Worm (Caenorhabditis elegans) whole organism, L4 larva: ENCODE data around the gene nlp-101.
A peak's percentile ranks its signal among the peaks of the same experiment; 100 is the strongest.

Experiments
- D1046.2 ChIP-seq: fragments of 200-800 bp; sonication (Bioruptor generic); IDR thresholded peaks from 2 replicates; pipeline ENCODE4 v1.3.6; 2022; ENCODE audit warnings: missing genetic modification characterization, missing compliant biosample characterization
- F10B5.3 ChIP-seq: sonication (generic microtip); optimal IDR thresholded peaks from 2 replicates; lab custom pipeline; 2016; ENCODE audit warnings: mild to moderate bottlenecking, missing genetic modification characterization, missing compliant biosample characterization
- F44E2.7 ChIP-seq: fragments of 200-800 bp; sonication (Bioruptor generic); IDR thresholded peaks from 2 replicates; pipeline ENCODE4 v2.1.2; 2022; ENCODE audit warnings: missing genetic modification characterization, missing compliant biosample characterization
- T26A8.4 ChIP-seq: fragments of 200-800 bp; sonication (Bioruptor generic); IDR thresholded peaks from 2 replicates; pipeline ENCODE4 v1.3.6; 2022; ENCODE audit warnings: missing genetic modification characterization, missing compliant biosample characterization
- Y48G9A.11 ChIP-seq: fragments of 200-800 bp; sonication (Bioruptor generic); IDR thresholded peaks from 2 replicates; pipeline ENCODE4 v1.3.6; 2022; ENCODE audit warnings: missing genetic modification reagents, missing genetic modification characterization, missing compliant biosample characterization
- Y5F2A.4 ChIP-seq: fragments of 200-800 bp; sonication (Bioruptor generic); optimal IDR thresholded peaks from 2 replicates; lab custom pipeline; 2018; ENCODE audit warnings: mild to moderate bottlenecking, missing genetic modification characterization, missing compliant biosample characterization
- Y75B8A.6 ChIP-seq: fragments of 200-800 bp; sonication (Bioruptor generic); IDR thresholded peaks from 2 replicates; pipeline ENCODE4 v1.3.6; 2022; ENCODE audit warnings: missing genetic modification reagents, missing genetic modification characterization, missing compliant biosample characterization
- aha-1 ChIP-seq: fragments of 150-350 bp; peaks from one replicate; lab custom pipeline; 2014; ENCODE audit warnings: missing biosample characterization, missing genetic modification characterization
- aly-2 ChIP-seq: sonication (generic microtip); optimal IDR thresholded peaks from 2 replicates; lab custom pipeline; 2018; ENCODE audit warnings: missing biosample characterization, missing genetic modification characterization
- ama-1 ChIP-seq: fragments of 150-350 bp; optimal IDR thresholded peaks from 2 replicates; lab custom pipeline; 2014; ENCODE audit warnings: inconsistent platforms, mixed read lengths
- attf-4 ChIP-seq: sonication (generic microtip); optimal IDR thresholded peaks from 3 replicates; lab custom pipeline; 2017; ENCODE audit warnings: missing biosample characterization, missing genetic modification characterization
- ceh-20 ChIP-seq: fragments of 200-800 bp; sonication (Bioruptor generic); IDR thresholded peaks from 2 replicates; pipeline ENCODE4 v1.3.6; 2022; ENCODE audit warnings: missing genetic modification reagents, missing genetic modification characterization, missing compliant biosample characterization
- ceh-44 ChIP-seq: fragments of 200-800 bp; sonication (Bioruptor generic); IDR thresholded peaks from 2 replicates; pipeline ENCODE4 v1.3.6; 2022; ENCODE audit warnings: missing genetic modification reagents, missing genetic modification characterization, missing compliant biosample characterization
- ceh-62 ChIP-seq: sonication (generic microtip); optimal IDR thresholded peaks from 2 replicates; lab custom pipeline; 2017; ENCODE audit warnings: missing biosample characterization, missing genetic modification characterization
- ctbp-1 ChIP-seq: fragments of 200-800 bp; sonication (Bioruptor generic); IDR thresholded peaks from 2 replicates; pipeline ENCODE4 v1.3.6; 2022; ENCODE audit warnings: missing genetic modification reagents, missing genetic modification characterization, missing compliant biosample characterization
- daf-12 ChIP-seq: fragments of 150-350 bp; optimal IDR thresholded peaks from 2 replicates; lab custom pipeline; 2014; ENCODE audit warnings: missing biosample characterization, missing genetic modification reagents, missing genetic modification characterization
- daf-8 ChIP-seq: fragments of 200-800 bp; sonication (Bioruptor generic); IDR thresholded peaks from 2 replicates; pipeline ENCODE4 v1.3.6; 2022; ENCODE audit warnings: missing genetic modification characterization, missing compliant biosample characterization
- dmd-8 ChIP-seq: fragments of 200-800 bp; sonication (Bioruptor generic); IDR thresholded peaks from 2 replicates; pipeline ENCODE4 v1.3.6; 2022; ENCODE audit warnings: missing genetic modification characterization, missing compliant biosample characterization
- dmd-9 ChIP-seq: fragments of 200-800 bp; sonication (Bioruptor generic); IDR thresholded peaks from 2 replicates; pipeline ENCODE4 v1.3.6; 2022; ENCODE audit warnings: missing genetic modification reagents, missing genetic modification characterization, missing compliant biosample characterization
- dve-1 ChIP-seq: sonication (generic microtip); optimal IDR thresholded peaks from 2 replicates; lab custom pipeline; 2017; ENCODE audit warnings: antibody characterized with exemption, mild to moderate bottlenecking, missing genetic modification characterization, missing compliant biosample characterization; ENCODE audit not compliant: insufficient read depth
- egl-27 ChIP-seq: sonication (generic microtip); optimal IDR thresholded peaks from 3 replicates; lab custom pipeline; 2017; ENCODE audit warnings: missing biosample characterization, missing genetic modification reagents, missing genetic modification characterization
- egl-43 ChIP-seq: fragments of 200-800 bp; sonication (Bioruptor generic); IDR thresholded peaks from 2 replicates; pipeline ENCODE4 v1.3.6; 2022; ENCODE audit warnings: missing genetic modification reagents, missing genetic modification characterization, missing compliant biosample characterization
- fkh-10 ChIP-seq: fragments of 150-350 bp; optimal IDR thresholded peaks from 2 replicates; lab custom pipeline; 2014; ENCODE audit warnings: missing biosample characterization, missing genetic modification reagents, missing genetic modification characterization
- gei-8 ChIP-seq: fragments of 200-800 bp; sonication (Bioruptor generic); optimal IDR thresholded peaks from 2 replicates; lab custom pipeline; 2018; ENCODE audit warnings: mild to moderate bottlenecking, missing genetic modification characterization, missing compliant biosample characterization
- hmg-1.1 ChIP-seq: fragments of 200-800 bp; sonication (Bioruptor generic); IDR thresholded peaks from 2 replicates; pipeline ENCODE4 v1.3.6; 2022; ENCODE audit warnings: missing genetic modification reagents, missing genetic modification characterization, missing compliant biosample characterization
- jun-1 ChIP-seq: fragments of 150-350 bp; optimal IDR thresholded peaks from 2 replicates; lab custom pipeline; 2014; ENCODE audit warnings: missing biosample characterization, missing genetic modification reagents, missing genetic modification characterization
- lim-7 ChIP-seq: fragments of 200-800 bp; sonication (Bioruptor generic); IDR thresholded peaks from 2 replicates; pipeline ENCODE4 v1.3.6; 2022; ENCODE audit warnings: missing genetic modification characterization, missing compliant biosample characterization
- lin-13 ChIP-seq: fragments of 150-350 bp; optimal IDR thresholded peaks from 2 replicates; lab custom pipeline; 2014; ENCODE audit warnings: missing biosample characterization, missing genetic modification reagents, missing genetic modification characterization
- lin-39 ChIP-seq: fragments of 150-350 bp; optimal IDR thresholded peaks from 2 replicates; lab custom pipeline; 2014; ENCODE audit warnings: missing biosample characterization, missing genetic modification reagents, missing genetic modification characterization
- lir-3 ChIP-seq: sonication (generic microtip); optimal IDR thresholded peaks from 2 replicates; lab custom pipeline; 2016; ENCODE audit warnings: mild to moderate bottlenecking, missing genetic modification characterization, missing compliant biosample characterization
- lsy-2 ChIP-seq, 2 experiments: fragments of 150-350 bp in 1 of 2; sonication (generic microtip) in 1 of 2; optimal IDR thresholded peaks; 2 replicates each; lab custom pipeline; 2014 to 2017; ENCODE audit warnings: missing biosample characterization in 2 of 2, missing genetic modification characterization in 2 of 2
- mep-1 ChIP-seq: fragments of 150-350 bp; sonication (generic microtip); optimal IDR thresholded peaks from 3 replicates; lab custom pipeline; 2014; ENCODE audit warnings: missing biosample characterization, missing genetic modification characterization
- nhr-10 ChIP-seq: fragments of 150-350 bp; optimal IDR thresholded peaks from 2 replicates; lab custom pipeline; 2014; ENCODE audit warnings: missing biosample characterization, missing genetic modification characterization
- nhr-102 ChIP-seq: sonication (generic microtip); optimal IDR thresholded peaks from 2 replicates; lab custom pipeline; 2016; ENCODE audit warnings: mild to moderate bottlenecking, missing genetic modification characterization, moderate library complexity, missing compliant biosample characterization
- nhr-11 ChIP-seq: fragments of 150-350 bp; optimal IDR thresholded peaks from 2 replicates; lab custom pipeline; 2014; ENCODE audit warnings: missing biosample characterization, missing genetic modification characterization
- nhr-237 ChIP-seq: sonication (generic microtip); optimal IDR thresholded peaks from 2 replicates; lab custom pipeline; 2017; ENCODE audit warnings: missing biosample characterization, missing genetic modification characterization
- nhr-25 ChIP-seq: sonication (generic microtip); optimal IDR thresholded peaks from 2 replicates; lab custom pipeline; 2017; ENCODE audit warnings: missing genetic modification characterization, mild to moderate bottlenecking, missing compliant biosample characterization, antibody characterized with exemption, moderate library complexity, borderline replicate concordance; ENCODE audit not compliant: insufficient read depth
- nhr-28 ChIP-seq: fragments of 150-350 bp; optimal IDR thresholded peaks from 2 replicates; lab custom pipeline; 2014; ENCODE audit warnings: missing biosample characterization, missing genetic modification characterization
- nhr-42 ChIP-seq: fragments of 200-800 bp; sonication (Bioruptor generic); IDR thresholded peaks from 2 replicates; pipeline ENCODE4 v1.3.6; 2022; ENCODE audit warnings: missing genetic modification characterization, missing compliant biosample characterization
- nhr-48 ChIP-seq: sonication (generic microtip); optimal IDR thresholded peaks from 2 replicates; lab custom pipeline; 2016; ENCODE audit warnings: mild to moderate bottlenecking, missing genetic modification characterization, missing compliant biosample characterization
- nhr-6 ChIP-seq: fragments of 150-350 bp; optimal IDR thresholded peaks from 2 replicates; lab custom pipeline; 2014; ENCODE audit warnings: missing biosample characterization, missing genetic modification characterization
- pha-4 ChIP-seq, 2 experiments: fragments of 150-350 bp in 1 of 2; fragments of 200-800 bp in 1 of 2; sonication (Bioruptor generic) in 1 of 2; IDR thresholded peaks in 1 of 2; optimal IDR thresholded peaks in 1 of 2; 2 replicates each; pipeline versions ENCODE4 v1.3.6 to Lab custom; 2014 to 2022; ENCODE audit warnings: missing genetic modification characterization in 2 of 2, missing genetic modification reagents in 2 of 2, missing biosample characterization in 1 of 2, missing compliant biosample characterization in 1 of 2
- php-3 ChIP-seq: fragments of 200-800 bp; sonication (Bioruptor generic); IDR thresholded peaks from 2 replicates; pipeline ENCODE4 v1.3.6; 2022; ENCODE audit warnings: missing genetic modification reagents, missing genetic modification characterization, missing compliant biosample characterization
- saeg-2 ChIP-seq: fragments of 200-800 bp; sonication (Bioruptor generic); IDR thresholded peaks from 2 replicates; pipeline ENCODE4 v1.3.6; 2022; ENCODE audit warnings: missing genetic modification reagents, missing genetic modification characterization, missing compliant biosample characterization
- sdz-12 ChIP-seq: fragments of 200-800 bp; sonication (Bioruptor generic); optimal IDR thresholded peaks from 2 replicates; lab custom pipeline; 2018; ENCODE audit warnings: mild to moderate bottlenecking, missing genetic modification characterization, missing compliant biosample characterization
- set-16 ChIP-seq: fragments of 200-800 bp; sonication (Bioruptor generic); IDR thresholded peaks from 2 replicates; pipeline ENCODE4 v1.3.6; 2022; ENCODE audit warnings: missing genetic modification reagents, missing genetic modification characterization, missing compliant biosample characterization
- spr-3 ChIP-seq: fragments of 200-800 bp; sonication (Bioruptor generic); optimal IDR thresholded peaks from 2 replicates; lab custom pipeline; 2018; ENCODE audit warnings: mild to moderate bottlenecking, missing genetic modification characterization, missing compliant biosample characterization
- tra-1 ChIP-seq: fragments of 200-800 bp; sonication (Bioruptor generic); IDR thresholded peaks from 2 replicates; pipeline ENCODE4 v1.3.6; 2022; ENCODE audit warnings: missing genetic modification reagents, missing genetic modification characterization, missing compliant biosample characterization
- vab-7 ChIP-seq: fragments of 200-800 bp; sonication (Bioruptor generic); IDR thresholded peaks from 2 replicates; pipeline ENCODE4 v1.3.6; 2022; ENCODE audit warnings: missing genetic modification reagents, missing genetic modification characterization, missing compliant biosample characterization
- zfp-2 ChIP-seq: sonication (generic microtip); optimal IDR thresholded peaks from 2 replicates; lab custom pipeline; 2016; ENCODE audit warnings: mild to moderate bottlenecking, missing genetic modification characterization, missing compliant biosample characterization
- zip-2 ChIP-seq: fragments of 150-350 bp; optimal IDR thresholded peaks from 2 replicates; lab custom pipeline; 2014; ENCODE audit warnings: missing biosample characterization, missing genetic modification characterization
- ztf-7 ChIP-seq: fragments of 150-350 bp; optimal IDR thresholded peaks from 2 replicates; lab custom pipeline; 2014; ENCODE audit warnings: missing biosample characterization, missing genetic modification characterization

nlp-101 gene

ce11 chrX:7825707-7826106 lies 13.0 kb upstream of the nlp-101 start (continued):
- TF ChIP-seq hmg-1.1 (GFP tag; lab: Robert Waterston, UW) (no peak), daf-12 (tag; lab: Kevin White, UChicago) (no peak), nhr-6 (peak; percentile 71), nhr-102 (tag; lab: Kevin White, UChicago) (no peak), ztf-7 (peak; percentile 97), Y75B8A.6 (GFP tag; lab: Robert Waterston, UW) (no peak), tra-1 (GFP tag; lab: Robert Waterston, UW) (no peak), php-3 (GFP tag; lab: Robert Waterston, UW) (no peak), nhr-25 (peak; percentile 35), nhr-10 (tag; lab: Kevin White, UChicago) (no peak), dmd-8 (GFP tag; lab: Robert Waterston, UW) (no peak), Y5F2A.4 (GFP tag; lab: Kevin White, UChicago) (no peak), F44E2.7 (no peak), ceh-62 (tag; lab: Kevin White, UChicago) (no peak), nhr-11 (tag; lab: Kevin White, UChicago) (peak; percentile 67), set-16 (GFP tag; lab: Robert Waterston, UW) (no peak), lin-39 (no peak), daf-8 (GFP tag; lab: Robert Waterston, UW) (no peak), aha-1 (peak; percentile 6), nhr-42 (GFP tag; lab: Robert Waterston, UW) (0 out of 2 replicates have a peak, but pooled peaks have one; percentile 13), mep-1 (tag; lab: Kevin White, UChicago) (peak; percentile 75), jun-1 (no peak), ama-1 (lab: Kevin White, UChicago) (peak; percentile 52), egl-43 (GFP tag; lab: Robert Waterston, UW) (peak; percentile 42; the same call in 1 of the 2 replicates), ceh-20 (GFP tag; lab: Robert Waterston, UW) (0 out of 2 replicates have a peak, but pooled peaks have one; percentile 11), sdz-12 (no peak), saeg-2 (GFP tag; lab: Robert Waterston, UW) (no peak), D1046.2 (GFP tag; lab: Robert Waterston, UW) (no peak), T26A8.4 (GFP tag; lab: Robert Waterston, UW) (peak; percentile 31; the same call in 1 of the 2 replicates), fkh-10 (GFP tag; lab: Kevin White, UChicago) (no peak), attf-4 (tag; lab: Kevin White, UChicago) (no peak), pha-4 (GFP tag; IDR thresholded peaks at IDR 0.05; lab: Robert Waterston, UW) (0 out of 2 replicates have a peak, but pooled peaks have one; percentile 28), pha-4 (tag; optimal IDR thresholded peaks at IDR 0.05; lab: Kevin White, UChicago) (no peak), lin-13 (GFP tag; lab: Kevin White, UChicago) (no peak), vab-7 (GFP tag; lab: Robert Waterston, UW) (no peak), zfp-2 (tag; lab: Kevin White, UChicago) (no peak), egl-27 (tag; lab: Kevin White, UChicago) (no peak), dve-1 (tag; lab: Kevin White, UChicago) (peak; percentile 37), aly-2 (tag; lab: Kevin White, UChicago) (peak; percentile 89), nhr-237 (tag; lab: Kevin White, UChicago) (no peak), zip-2 (tag; lab: Kevin White, UChicago) (peak; percentile 50), dmd-9 (GFP tag; lab: Robert Waterston, UW) (no peak), lim-7 (no peak), nhr-28 (tag; lab: Kevin White, UChicago) (peak; percentile 78), Y48G9A.11 (GFP tag; lab: Robert Waterston, UW) (no peak), gei-8 (GFP tag; lab: Kevin White, UChicago) (no peak), F10B5.3 (no peak), lsy-2 (tag; optimal IDR thresholded peaks at IDR 0.05; lab: Kevin White, UChicago) (peak in 1 of 2 experiments; percentile 48), ceh-44 (no peak), spr-3 (GFP tag; lab: Kevin White, UChicago) (no peak), lir-3 (tag; lab: Kevin White, UChicago) (no peak), ctbp-1 (GFP tag; lab: Robert Waterston, UW) (no peak), nhr-48 (tag; lab: Kevin White, UChicago) (no peak)
